Fruit fly (Drosophila melanogaster) whole organism, prepupa: ENCODE results near the gene CG42335.
A peak's percentile ranks its signal among the peaks of the same experiment; 100 is the strongest.

ENCODE experiments used
- Blimp-1 ChIP-seq: fragments of 200-800 bp; sonication (Bioruptor generic); optimal IDR thresholded peaks from 3 replicates; lab custom pipeline; 2017; ENCODE audit warnings: missing biosample characterization, missing genetic modification characterization, mild to moderate bottlenecking, moderate library complexity, missing genetic modification reagents
- CG10669 ChIP-seq: fragments of 200-800 bp; sonication (Bioruptor generic); optimal IDR thresholded peaks from 3 replicates; lab custom pipeline; 2018; ENCODE audit warnings: missing biosample characterization, mild to moderate bottlenecking, missing genetic modification characterization, moderate library complexity
- CG11762 ChIP-seq: fragments of 200-800 bp; sonication (Bioruptor generic); optimal IDR thresholded peaks from 3 replicates; lab custom pipeline; 2016; ENCODE audit warnings: missing biosample characterization, missing genetic modification characterization; ENCODE audit not compliant: insufficient read depth
- CG11902 ChIP-seq: fragments of 200-800 bp; sonication (Bioruptor generic); optimal IDR thresholded peaks from 3 replicates; lab custom pipeline; 2016; ENCODE audit warnings: missing biosample characterization, missing genetic modification characterization
- CG15336 ChIP-seq: fragments of 200-800 bp; sonication (Bioruptor generic); IDR thresholded peaks from 2 replicates; pipeline ENCODE4 v1.3.6; 2022; ENCODE audit warnings: missing biosample characterization, missing genetic modification characterization
- CG1621 ChIP-seq: fragments of 200-800 bp; sonication (Bioruptor generic); optimal IDR thresholded peaks from 3 replicates; lab custom pipeline; 2018; ENCODE audit warnings: missing biosample characterization, mild to moderate bottlenecking, missing genetic modification characterization
- CG16779 ChIP-seq: fragments of 200-800 bp; sonication (Bioruptor generic); optimal IDR thresholded peaks from 3 replicates; lab custom pipeline; 2017; ENCODE audit warnings: missing biosample characterization, mild to moderate bottlenecking, missing genetic modification characterization
- CG32006 ChIP-seq: fragments of 200-800 bp; sonication (Bioruptor generic); optimal IDR thresholded peaks from 3 replicates; lab custom pipeline; 2017; ENCODE audit warnings: missing biosample characterization, mild to moderate bottlenecking, missing genetic modification characterization
- CG3919 ChIP-seq: fragments of 200-800 bp; sonication (Bioruptor generic); optimal IDR thresholded peaks from 3 replicates; lab custom pipeline; 2016; ENCODE audit warnings: missing biosample characterization, missing genetic modification characterization
- CG4318 ChIP-seq: fragments of 200-800 bp; sonication (Bioruptor generic); optimal IDR thresholded peaks from 3 replicates; lab custom pipeline; 2017; ENCODE audit warnings: missing biosample characterization, mild to moderate bottlenecking, missing genetic modification characterization
- CG6163 ChIP-seq: fragments of 200-800 bp; sonication (Bioruptor generic); IDR thresholded peaks from 3 replicates; pipeline ENCODE4 v1.3.6; 2022; ENCODE audit warnings: missing biosample characterization, missing genetic modification characterization
- CG6276 ChIP-seq: fragments of 200-800 bp; sonication (Bioruptor generic); optimal IDR thresholded peaks from 2 replicates; lab custom pipeline; 2017; ENCODE audit warnings: missing biosample characterization, mild to moderate bottlenecking, missing genetic modification characterization
- CG6792 ChIP-seq: fragments of 200-800 bp; sonication (Bioruptor generic); optimal IDR thresholded peaks from 3 replicates; lab custom pipeline; 2016; ENCODE audit warnings: missing biosample characterization, missing genetic modification characterization
- CG6808 ChIP-seq: fragments of 200-800 bp; sonication (Bioruptor generic); optimal IDR thresholded peaks from 3 replicates; lab custom pipeline; 2017; ENCODE audit warnings: missing biosample characterization, missing genetic modification characterization, mild to moderate bottlenecking, moderate library complexity, missing genetic modification reagents
- CG6854 ChIP-seq: fragments of 200-800 bp; sonication (Bioruptor generic); optimal IDR thresholded peaks from 2 replicates; lab custom pipeline; 2017; ENCODE audit warnings: missing biosample characterization, mild to moderate bottlenecking, missing genetic modification characterization
- CG7368 ChIP-seq: fragments of 200-800 bp; sonication (Bioruptor generic); optimal IDR thresholded peaks from 3 replicates; lab custom pipeline; 2016; ENCODE audit warnings: missing biosample characterization, missing genetic modification characterization
- CG8119 ChIP-seq: fragments of 200-800 bp; sonication (Bioruptor generic); IDR thresholded peaks from 3 replicates; pipeline ENCODE4 v1.3.6; 2022; ENCODE audit warnings: missing biosample characterization, missing genetic modification characterization
- CG8319 ChIP-seq: fragments of 200-800 bp; sonication (Bioruptor generic); optimal IDR thresholded peaks from 3 replicates; lab custom pipeline; 2016; ENCODE audit warnings: missing biosample characterization, missing genetic modification characterization
- CG8632 ChIP-seq: fragments of 200-800 bp; sonication (Bioruptor generic); optimal IDR thresholded peaks from 3 replicates; lab custom pipeline; 2016; ENCODE audit warnings: missing biosample characterization, missing genetic modification characterization
- Eip75B ChIP-seq: fragments of 200-800 bp; sonication (Bioruptor generic); optimal IDR thresholded peaks from 3 replicates; lab custom pipeline; 2016; ENCODE audit warnings: missing biosample characterization, missing genetic modification characterization
- Eip78C ChIP-seq: fragments of 200-800 bp; sonication (Bioruptor generic); peaks from one replicate; lab custom pipeline; 2016; ENCODE audit warnings: missing biosample characterization, missing genetic modification characterization
- Eip93F ChIP-seq: fragments of 200-800 bp; sonication (Bioruptor generic); optimal IDR thresholded peaks from 2 replicates; lab custom pipeline; 2016; ENCODE audit warnings: missing biosample characterization, mild to moderate bottlenecking, missing genetic modification characterization
- Ets21C ChIP-seq: fragments of 200-800 bp; sonication (Bioruptor generic); optimal IDR thresholded peaks from 3 replicates; lab custom pipeline; 2016; ENCODE audit warnings: missing biosample characterization, missing genetic modification characterization
- Ets96B ChIP-seq: fragments of 200-800 bp; optimal IDR thresholded peaks from 2 replicates; lab custom pipeline; 2019; ENCODE audit warnings: missing biosample characterization, mild to moderate bottlenecking, missing genetic modification characterization, moderate library complexity
- Gug ChIP-seq: fragments of 200-800 bp; sonication (Bioruptor generic); IDR thresholded peaks from 2 replicates; pipeline ENCODE4 v1.3.6; 2022; ENCODE audit warnings: missing biosample characterization, missing genetic modification characterization
- Hr38 ChIP-seq: sonication (Bioruptor generic); optimal IDR thresholded peaks from 2 replicates; lab custom pipeline; 2016; ENCODE audit warnings: missing biosample characterization, missing genetic modification characterization
- Hr39 ChIP-seq: fragments of 200-800 bp; sonication (Bioruptor generic); optimal IDR thresholded peaks from 2 replicates; lab custom pipeline; 2016; ENCODE audit warnings: missing biosample characterization, missing genetic modification characterization
- Lpt ChIP-seq: fragments of 200-800 bp; sonication (Bioruptor generic); optimal IDR thresholded peaks from 3 replicates; lab custom pipeline; 2016; ENCODE audit warnings: missing biosample characterization, missing genetic modification characterization
- Met ChIP-seq: fragments of 200-800 bp; sonication (Bioruptor generic); optimal IDR thresholded peaks from 3 replicates; lab custom pipeline; 2016; ENCODE audit warnings: missing biosample characterization, missing genetic modification characterization
- OdsH ChIP-seq: fragments of 200-800 bp; sonication (Bioruptor generic); optimal IDR thresholded peaks from 3 replicates; lab custom pipeline; 2016; ENCODE audit warnings: missing biosample characterization, missing genetic modification characterization
- Smox ChIP-seq: fragments of 200-800 bp; sonication (Bioruptor generic); optimal IDR thresholded peaks from 3 replicates; lab custom pipeline; 2016; ENCODE audit warnings: missing biosample characterization, missing genetic modification characterization
- Sox102F ChIP-seq: fragments of 200-800 bp; sonication (Bioruptor generic); optimal IDR thresholded peaks from 2 replicates; lab custom pipeline; 2016; ENCODE audit warnings: missing biosample characterization, mild to moderate bottlenecking, missing genetic modification characterization
- Sox14 ChIP-seq: fragments of 200-800 bp; sonication (Bioruptor generic); optimal IDR thresholded peaks from 3 replicates; lab custom pipeline; 2016; ENCODE audit warnings: missing biosample characterization, missing genetic modification characterization
- Sox15 ChIP-seq: fragments of 200-800 bp; sonication (Bioruptor generic); optimal IDR thresholded peaks from 3 replicates; lab custom pipeline; 2016; ENCODE audit warnings: missing biosample characterization, missing genetic modification characterization
- achi ChIP-seq: fragments of 200-800 bp; sonication (Bioruptor generic); optimal IDR thresholded peaks from 3 replicates; lab custom pipeline; 2016; ENCODE audit warnings: missing biosample characterization, missing genetic modification characterization
- acj6 ChIP-seq: fragments of 200-800 bp; sonication (Bioruptor generic); optimal IDR thresholded peaks from 3 replicates; lab custom pipeline; 2016; ENCODE audit warnings: missing biosample characterization, missing genetic modification characterization
- cyc ChIP-seq: fragments of 200-800 bp; sonication (Bioruptor generic); optimal IDR thresholded peaks from 3 replicates; lab custom pipeline; 2016; ENCODE audit warnings: missing biosample characterization, missing genetic modification characterization
- dac ChIP-seq: fragments of 200-800 bp; sonication (Bioruptor generic); optimal IDR thresholded peaks from 2 replicates; lab custom pipeline; 2017; ENCODE audit warnings: missing biosample characterization, mild to moderate bottlenecking, missing genetic modification characterization
- dsx ChIP-seq: fragments of 200-800 bp; optimal IDR thresholded peaks from 3 replicates; lab custom pipeline; 2019; ENCODE audit warnings: missing biosample characterization, mild to moderate bottlenecking, missing genetic modification characterization, moderate library complexity; ENCODE audit not compliant: poor library complexity, severe bottlenecking
- eg ChIP-seq: fragments of 200-800 bp; sonication (Bioruptor generic); IDR thresholded peaks from 3 replicates; pipeline ENCODE4 v1.3.6; 2022; ENCODE audit warnings: missing biosample characterization, missing genetic modification characterization
- esn ChIP-seq: fragments of 200-800 bp; sonication (Bioruptor generic); optimal IDR thresholded peaks from 2 replicates; lab custom pipeline; 2016; ENCODE audit warnings: missing biosample characterization, mild to moderate bottlenecking, missing genetic modification characterization, moderate library complexity
- fd59A ChIP-seq: fragments of 200-800 bp; sonication (Bioruptor generic); optimal IDR thresholded peaks from 2 replicates; lab custom pipeline; 2017; ENCODE audit warnings: missing biosample characterization, mild to moderate bottlenecking, missing genetic modification characterization, missing genetic modification reagents
- fd85E ChIP-seq: fragments of 200-800 bp; sonication (Bioruptor generic); optimal IDR thresholded peaks from 3 replicates; lab custom pipeline; 2016; ENCODE audit warnings: missing biosample characterization, missing genetic modification characterization
- fkh ChIP-seq: fragments of 200-800 bp; sonication (Bioruptor generic); optimal IDR thresholded peaks from 3 replicates; lab custom pipeline; 2017; ENCODE audit warnings: missing biosample characterization, mild to moderate bottlenecking, missing genetic modification characterization, moderate library complexity
- lz ChIP-seq: fragments of 200-800 bp; sonication (Bioruptor generic); optimal IDR thresholded peaks from 3 replicates; lab custom pipeline; 2016; ENCODE audit warnings: missing biosample characterization, missing genetic modification characterization
- net ChIP-seq: fragments of 200-800 bp; sonication (Bioruptor generic); optimal IDR thresholded peaks from 3 replicates; lab custom pipeline; 2016; ENCODE audit warnings: missing biosample characterization, missing genetic modification characterization
- pdm3 ChIP-seq: fragments of 200-800 bp; sonication (Bioruptor generic); optimal IDR thresholded peaks from 3 replicates; lab custom pipeline; 2016; ENCODE audit warnings: missing biosample characterization, missing genetic modification characterization
- spab ChIP-seq: fragments of 200-800 bp; sonication (Bioruptor generic); optimal IDR thresholded peaks from 2 replicates; lab custom pipeline; 2017; ENCODE audit warnings: missing biosample characterization, mild to moderate bottlenecking, missing genetic modification characterization, missing genetic modification reagents
- ss ChIP-seq, 2 experiments: fragments of 200-800 bp; sonication (Bioruptor generic); optimal IDR thresholded peaks; 2 replicates in 1 of 2; 3 replicates in 1 of 2; lab custom pipeline; 2017 to 2018; ENCODE audit warnings: mild to moderate bottlenecking in 2 of 2, missing biosample characterization in 2 of 2, missing genetic modification characterization in 2 of 2, moderate library complexity in 1 of 2
- svp ChIP-seq: fragments of 200-800 bp; sonication (Bioruptor generic); peaks from one replicate; lab custom pipeline; 2016; ENCODE audit warnings: missing biosample characterization, missing genetic modification characterization
- vri ChIP-seq: fragments of 200-800 bp; sonication (Bioruptor generic); optimal IDR thresholded peaks from 3 replicates; lab custom pipeline; 2016; ENCODE audit warnings: missing biosample characterization, mild to moderate bottlenecking, missing genetic modification characterization

The CG42335 gene

dm6 chr3R:21808622-21809347 lies 50.2 kb downstream of the CG42335 start:
- TF ChIP-seq Hr38 (GFP tag; lab: Kevin White, UChicago) (no peak), Gug (GFP tag; lab: Robert Waterston, UW) (no peak), Ets21C (GFP tag; lab: Kevin White, UChicago) (no peak), CG3919 (GFP tag; lab: Kevin White, UChicago) (no peak), pdm3 (peak; percentile 33), Sox14 (peak; percentile 12), CG8319 (GFP tag; lab: Kevin White, UChicago) (no peak), Blimp-1 (no peak), dac (GFP tag; lab: Kevin White, UChicago) (no peak), eg (GFP tag; lab: Robert Waterston, UW) (0 out of 3 replicates have a peak, but pooled peaks have one; percentile 24), OdsH (GFP tag; lab: Kevin White, UChicago) (peak; percentile 26), CG4318 (GFP tag; lab: Kevin White, UChicago) (no peak), Eip93F (GFP tag; lab: Kevin White, UChicago) (no peak), fd59A (GFP tag; lab: Kevin White, UChicago) (no peak), Hr39 (GFP tag; lab: Kevin White, UChicago) (no peak), Eip75B (no peak), esn (GFP tag; lab: Kevin White, UChicago) (peak; percentile 52), CG32006 (peak; percentile 34), Sox102F (GFP tag; lab: Kevin White, UChicago) (no peak), vri (GFP tag; lab: Kevin White, UChicago) (no peak), Eip78C (GFP tag; lab: Kevin White, UChicago) (peak; percentile 80), svp (peak; percentile 68), Lpt (no peak), CG6854 (GFP tag; lab: Kevin White, UChicago) (no peak), lz (peak; percentile 25), achi (GFP tag; lab: Kevin White, UChicago) (peak; percentile 12), ss (GFP tag; optimal IDR thresholded peaks at IDR 0.05; lab: Kevin White, UChicago) (peak in 1 of 2 experiments; percentile 30), CG6792 (peak; percentile 19), dsx (GFP tag; lab: Kevin White, UChicago) (no peak), CG7368 (GFP tag; lab: Kevin White, UChicago) (peak; percentile 4), CG15336 (no peak), fkh (GFP tag; lab: Kevin White, UChicago) (no peak), CG10669 (GFP tag; lab: Kevin White, UChicago) (peak; percentile 33), cyc (peak; percentile 1), CG6808 (GFP tag; lab: Kevin White, UChicago) (no peak), CG8632 (GFP tag; lab: Kevin White, UChicago) (peak; percentile 10), Sox15 (no peak), fd85E (GFP tag; lab: Kevin White, UChicago) (no peak), CG11762 (GFP tag; lab: Kevin White, UChicago) (no peak), Smox (GFP tag; lab: Kevin White, UChicago) (peak; percentile 25), Ets96B (tag; lab: Kevin White, UChicago) (peak; percentile 35), CG6276 (GFP tag; lab: Kevin White, UChicago) (peak; percentile 8), CG11902 (GFP tag; lab: Kevin White, UChicago) (no peak), CG1621 (tag; lab: Kevin White, UChicago) (no peak), net (GFP tag; lab: Kevin White, UChicago) (no peak), CG6163 (no peak), spab (GFP tag; lab: Kevin White, UChicago) (no peak), acj6 (GFP tag; lab: Kevin White, UChicago) (no peak), CG8119 (GFP tag; lab: Robert Waterston, UW) (peak; percentile 24; the same call in 1 of the 3 replicates), Met (peak; percentile 40), CG16779 (no peak)
